Fruit fly (Drosophila melanogaster) whole organism, embryonic: ENCODE results near the gene trx.
A peak's percentile ranks its signal among the peaks of the same experiment; 100 is the strongest.

Experiments
- BtbVII ChIP-seq: fragments of 200-800 bp; sonication (Bioruptor generic); optimal IDR thresholded peaks from 3 replicates; lab custom pipeline; 2017; ENCODE audit warnings: missing biosample characterization, mild to moderate bottlenecking, missing genetic modification characterization
- CG10321 ChIP-seq: fragments of 200-800 bp; sonication (Bioruptor generic); IDR thresholded peaks from 2 replicates; pipeline ENCODE4 v1.3.6; 2022; ENCODE audit warnings: missing biosample characterization, missing genetic modification characterization
- CG10565 ChIP-seq: fragments of 200-800 bp; sonication (Bioruptor generic); optimal IDR thresholded peaks from 3 replicates; lab custom pipeline; 2016; ENCODE audit warnings: missing biosample characterization, mild to moderate bottlenecking, missing genetic modification characterization
- CG10654 ChIP-seq: fragments of 200-800 bp; sonication (Bioruptor generic); optimal IDR thresholded peaks from 2 replicates; lab custom pipeline; 2016; ENCODE audit warnings: missing biosample characterization, missing genetic modification characterization
- CG11247 ChIP-seq: fragments of 200-800 bp; sonication (Bioruptor generic); IDR thresholded peaks from 2 replicates; pipeline ENCODE4 v1.3.6; 2022; ENCODE audit warnings: missing biosample characterization, missing genetic modification characterization
- CG11695 ChIP-seq: fragments of 200-800 bp; sonication (Bioruptor generic); IDR thresholded peaks from 3 replicates; pipeline ENCODE4 v1.3.6; 2022; ENCODE audit warnings: missing biosample characterization, missing genetic modification characterization
- CG13624 ChIP-seq: fragments of 200-800 bp; sonication (Bioruptor generic); optimal IDR thresholded peaks from 2 replicates; lab custom pipeline; 2016; ENCODE audit warnings: missing biosample characterization, missing genetic modification characterization
- CG15011 ChIP-seq: fragments of 200-800 bp; sonication (Bioruptor generic); optimal IDR thresholded peaks from 3 replicates; lab custom pipeline; 2018; ENCODE audit warnings: missing biosample characterization, mild to moderate bottlenecking, missing genetic modification characterization
- CG17912 ChIP-seq: fragments of 200-800 bp; sonication (Bioruptor generic); optimal IDR thresholded peaks from 2 replicates; lab custom pipeline; 2018; ENCODE audit warnings: missing biosample characterization, mild to moderate bottlenecking, missing genetic modification characterization
- CG18764 ChIP-seq: fragments of 200-800 bp; sonication (Bioruptor generic); optimal IDR thresholded peaks from 3 replicates; lab custom pipeline; 2016; ENCODE audit warnings: missing biosample characterization, missing genetic modification characterization
- CG2116 ChIP-seq: fragments of 200-800 bp; sonication (Bioruptor generic); optimal IDR thresholded peaks from 3 replicates; lab custom pipeline; 2018; ENCODE audit warnings: missing biosample characterization, mild to moderate bottlenecking, missing genetic modification characterization
- CG30403 ChIP-seq: fragments of 200-800 bp; sonication (Bioruptor generic); optimal IDR thresholded peaks from 3 replicates; lab custom pipeline; 2016; ENCODE audit warnings: missing biosample characterization, missing genetic modification characterization
- CG3065 ChIP-seq: fragments of 200-800 bp; sonication (Bioruptor generic); optimal IDR thresholded peaks from 2 replicates; lab custom pipeline; 2016; ENCODE audit warnings: missing biosample characterization, missing genetic modification characterization
- CG32767 ChIP-seq: fragments of 200-800 bp; sonication (Bioruptor generic); IDR thresholded peaks from 2 replicates; pipeline ENCODE4 v1.3.6; 2022; ENCODE audit warnings: missing biosample characterization, missing genetic modification characterization
- CG34376 ChIP-seq: fragments of 200-800 bp; sonication (Bioruptor generic); optimal IDR thresholded peaks from 2 replicates; lab custom pipeline; 2018; ENCODE audit warnings: missing biosample characterization, mild to moderate bottlenecking, missing genetic modification characterization
- CG3838 ChIP-seq: fragments of 200-800 bp; sonication (Bioruptor generic); optimal IDR thresholded peaks from 3 replicates; lab custom pipeline; 2016; ENCODE audit warnings: missing biosample characterization, missing genetic modification characterization
- CG4820 ChIP-seq: fragments of 200-800 bp; sonication (Bioruptor generic); optimal IDR thresholded peaks from 3 replicates; lab custom pipeline; 2016; ENCODE audit warnings: missing biosample characterization, missing genetic modification characterization
- CG7786 ChIP-seq: fragments of 200-800 bp; sonication (Bioruptor generic); optimal IDR thresholded peaks from 2 replicates; lab custom pipeline; 2016; ENCODE audit warnings: missing biosample characterization, missing genetic modification characterization
- CG7928 ChIP-seq: fragments of 200-800 bp; sonication (Bioruptor generic); optimal IDR thresholded peaks from 2 replicates; lab custom pipeline; 2017; ENCODE audit warnings: missing biosample characterization, mild to moderate bottlenecking, missing genetic modification characterization
- CG7987 ChIP-seq: fragments of 200-800 bp; sonication (Bioruptor generic); optimal IDR thresholded peaks from 2 replicates; lab custom pipeline; 2018; ENCODE audit warnings: missing biosample characterization, mild to moderate bottlenecking, missing genetic modification characterization, moderate library complexity
- CoRest ChIP-seq: fragments of 200-800 bp; sonication (Bioruptor generic); optimal IDR thresholded peaks from 3 replicates; lab custom pipeline; 2018; ENCODE audit warnings: missing biosample characterization, mild to moderate bottlenecking, missing genetic modification characterization, moderate library complexity
- Dfd ChIP-seq, 2 experiments: fragments of >200 bp; optimal IDR thresholded peaks; 2 replicates each; lab custom pipeline; 2017; ENCODE audit warnings: missing biosample characterization in 2 of 2, missing genetic modification characterization in 2 of 2
- Doc3 ChIP-seq: fragments of 200-800 bp; sonication (Bioruptor generic); IDR thresholded peaks from 3 replicates; pipeline ENCODE4 v1.3.6; 2022; ENCODE audit warnings: missing biosample characterization, missing genetic modification characterization; ENCODE audit not compliant: partially characterized antibody
- E2f1 ChIP-seq: fragments of 200-800 bp; sonication (Bioruptor generic); IDR thresholded peaks from 2 replicates; pipeline ENCODE4 v1.3.6; 2022; ENCODE audit warnings: missing biosample characterization, missing genetic modification characterization
- Fer1 ChIP-seq: fragments of 200-800 bp; sonication (Bioruptor generic); optimal IDR thresholded peaks from 2 replicates; lab custom pipeline; 2017; ENCODE audit warnings: missing biosample characterization, mild to moderate bottlenecking, missing genetic modification characterization
- Nf-YA ChIP-seq: fragments of 200-800 bp; sonication (Bioruptor generic); IDR thresholded peaks from 2 replicates; pipeline ENCODE4 v1.3.6; 2022; ENCODE audit warnings: missing biosample characterization, missing genetic modification characterization
- Optix ChIP-seq: fragments of 200-800 bp; sonication (Bioruptor generic); IDR thresholded peaks from 3 replicates; pipeline ENCODE4 v1.3.6; 2022; ENCODE audit warnings: missing biosample characterization, missing genetic modification characterization
- Trl ChIP-seq, 3 experiments: fragments of >200 bp in 2 of 3; fragments of 200-800 bp in 1 of 3; sonication (Bioruptor generic) in 1 of 3; optimal IDR thresholded peaks; 2 replicates in 1 of 3; 3 replicates in 2 of 3; lab custom pipeline; 2016 to 2017; ENCODE audit warnings: missing biosample characterization in 1 of 3, missing genetic modification characterization in 1 of 3
- cas ChIP-seq: fragments of 200-800 bp; sonication (Bioruptor generic); IDR thresholded peaks from 2 replicates; pipeline ENCODE4 v1.3.6; 2022; ENCODE audit warnings: missing biosample characterization, missing genetic modification characterization
- cg ChIP-seq: fragments of 200-800 bp; sonication (Bioruptor generic); optimal IDR thresholded peaks from 3 replicates; lab custom pipeline; 2019; ENCODE audit warnings: missing biosample characterization, mild to moderate bottlenecking, missing genetic modification characterization, moderate library complexity
- chif ChIP-seq, 2 experiments: fragments of 200-800 bp; sonication (Bioruptor generic); optimal IDR thresholded peaks; 3 replicates each; lab custom pipeline; 2016; ENCODE audit warnings: missing biosample characterization in 2 of 2, missing genetic modification characterization in 2 of 2
- da ChIP-seq: fragments of 200-800 bp; sonication (Bioruptor generic); optimal IDR thresholded peaks from 2 replicates; lab custom pipeline; 2016; ENCODE audit warnings: missing biosample characterization, missing genetic modification characterization
- gsb ChIP-seq: fragments of 200-800 bp; sonication (Bioruptor generic); IDR thresholded peaks from 2 replicates; pipeline ENCODE4 v1.3.6; 2022; ENCODE audit warnings: missing biosample characterization, missing genetic modification characterization
- gsb-n ChIP-seq: fragments of 200-800 bp; sonication (Bioruptor generic); optimal IDR thresholded peaks from 3 replicates; lab custom pipeline; 2018; ENCODE audit warnings: missing biosample characterization, mild to moderate bottlenecking, missing genetic modification characterization
- hb ChIP-seq: fragments of 200-800 bp; sonication (Bioruptor generic); IDR thresholded peaks from 3 replicates; pipeline ENCODE4 v1.3.6; 2022; ENCODE audit warnings: missing biosample characterization, missing genetic modification characterization; ENCODE audit not compliant: partially characterized antibody
- ind ChIP-seq: fragments of 200-800 bp; sonication (Bioruptor generic); optimal IDR thresholded peaks from 3 replicates; lab custom pipeline; 2016; ENCODE audit warnings: missing biosample characterization, missing genetic modification characterization
- jigr1 ChIP-seq: fragments of 200-800 bp; sonication (Bioruptor generic); IDR thresholded peaks from 3 replicates; pipeline ENCODE4 v1.3.6; 2022; ENCODE audit warnings: missing biosample characterization, missing genetic modification characterization
- luna ChIP-seq: fragments of 200-800 bp; sonication (Bioruptor generic); optimal IDR thresholded peaks from 2 replicates; lab custom pipeline; 2016; ENCODE audit warnings: missing biosample characterization, missing genetic modification characterization
- nom ChIP-seq: fragments of 200-800 bp; sonication (Bioruptor generic); optimal IDR thresholded peaks from 2 replicates; lab custom pipeline; 2017; ENCODE audit warnings: missing biosample characterization, missing genetic modification characterization, mild to moderate bottlenecking, moderate library complexity, missing genetic modification reagents
- pho ChIP-seq: fragments of 200-800 bp; sonication (Bioruptor generic); optimal IDR thresholded peaks from 2 replicates; lab custom pipeline; 2016; ENCODE audit warnings: missing biosample characterization, missing genetic modification characterization
- pita ChIP-seq: fragments of 200-800 bp; sonication (Bioruptor generic); optimal IDR thresholded peaks from 2 replicates; lab custom pipeline; 2017; ENCODE audit warnings: missing biosample characterization, mild to moderate bottlenecking, missing genetic modification characterization
- pnt ChIP-seq: fragments of 200-800 bp; sonication (Bioruptor generic); optimal IDR thresholded peaks from 3 replicates; lab custom pipeline; 2016; ENCODE audit warnings: missing biosample characterization, missing genetic modification characterization
- pum ChIP-seq: fragments of 200-800 bp; sonication (Bioruptor generic); optimal IDR thresholded peaks from 2 replicates; lab custom pipeline; 2016; ENCODE audit warnings: missing biosample characterization, missing genetic modification characterization
- salm ChIP-seq: fragments of 200-800 bp; sonication (Bioruptor generic); optimal IDR thresholded peaks from 2 replicates; lab custom pipeline; 2018; ENCODE audit warnings: missing biosample characterization, mild to moderate bottlenecking, missing genetic modification characterization
- scrt ChIP-seq: fragments of 200-800 bp; sonication (Bioruptor generic); optimal IDR thresholded peaks from 2 replicates; lab custom pipeline; 2018; ENCODE audit warnings: missing biosample characterization, mild to moderate bottlenecking, missing genetic modification characterization, moderate library complexity
- stwl ChIP-seq: fragments of 200-800 bp; sonication (Bioruptor generic); optimal IDR thresholded peaks from 3 replicates; lab custom pipeline; 2018; ENCODE audit warnings: missing biosample characterization, mild to moderate bottlenecking, missing genetic modification characterization, moderate library complexity
- tll ChIP-seq, 2 experiments: fragments of 200-800 bp in 1 of 2; fragments of >200 bp in 1 of 2; sonication (Bioruptor generic) in 1 of 2; optimal IDR thresholded peaks; 2 replicates each; lab custom pipeline; 2017 to 2019; ENCODE audit warnings: missing biosample characterization in 2 of 2, missing genetic modification characterization in 2 of 2, mild to moderate bottlenecking in 1 of 2, moderate library complexity in 1 of 2
- unc-4 ChIP-seq: fragments of 200-800 bp; sonication (Bioruptor generic); IDR thresholded peaks from 2 replicates; pipeline ENCODE4 v1.3.6; 2022; ENCODE audit warnings: missing biosample characterization, missing genetic modification characterization; ENCODE audit not compliant: partially characterized antibody
- vvl ChIP-seq: fragments of 200-800 bp; sonication (Bioruptor generic); IDR thresholded peaks from 2 replicates; pipeline ENCODE4 v1.3.6; 2022; ENCODE audit warnings: missing biosample characterization, missing genetic modification characterization

trx gene

dm6 chr3R:14289958-14290835 is 3.5 kb upstream of the trx start (continued):
- TF ChIP-seq hb (GFP tag; lab: Robert Waterston, UW) (no peak), CG13624 (GFP tag; lab: Kevin White, UChicago) (no peak), tll (GFP tag; optimal IDR thresholded peaks at IDR 0.05; lab: Kevin White, UChicago) (no peak), CG18764 (GFP tag; lab: Kevin White, UChicago) (no peak), cas (GFP tag; lab: Robert Waterston, UW) (no peak), pho (no peak), ind (peak; percentile 9), CG30403 (peak; percentile 23), pum (GFP tag; lab: Kevin White, UChicago) (no peak), nom (no peak), CG17912 (GFP tag; lab: Kevin White, UChicago) (no peak), jigr1 (no peak), CG3065 (GFP tag; lab: Kevin White, UChicago) (no peak), CG7786 (GFP tag; lab: Kevin White, UChicago) (no peak), CG32767 (GFP tag; lab: Robert Waterston, UW) (no peak), BtbVII (GFP tag; lab: Kevin White, UChicago) (no peak), Optix (GFP tag; lab: Robert Waterston, UW) (no peak), Nf-YA (no peak), chif (GFP tag; optimal IDR thresholded peaks at IDR 0.05; lab: Kevin White, UChicago) (no peak), CG4820 (peak; percentile 18), CG10565 (GFP tag; lab: Kevin White, UChicago) (no peak), pnt (no peak), salm (tag; lab: Kevin White, UChicago) (no peak), CG10321 (no peak), CG3838 (GFP tag; lab: Kevin White, UChicago) (no peak), CG15011 (no peak), gsb-n (no peak), CG7987 (GFP tag; lab: Kevin White, UChicago) (no peak), Dfd (GFP tag; optimal IDR thresholded peaks at IDR 0.05; lab: Kevin White, UChicago) (no peak), luna (GFP tag; lab: Kevin White, UChicago) (no peak), CG11695 (no peak), CG7928 (GFP tag; lab: Kevin White, UChicago) (no peak), CG10654 (no peak), cg (peak; percentile 28), da (no peak), vvl (0 out of 2 replicates have a peak, but pooled peaks have one; percentile 23), pita (GFP tag; lab: Kevin White, UChicago) (no peak), Fer1 (GFP tag; lab: Kevin White, UChicago) (peak; percentile 61), CG34376 (no peak), CG11247 (GFP tag; lab: Robert Waterston, UW) (no peak), CoRest (tag; lab: Kevin White, UChicago) (peak; percentile 30), scrt (no peak), unc-4 (GFP tag; lab: Robert Waterston, UW) (no peak), Doc3 (no peak), stwl (tag; lab: Kevin White, UChicago) (no peak), Trl (optimal IDR thresholded peaks at IDR 0.05; lab: Kevin White, UChicago) (no peak), Trl (GFP tag; optimal IDR thresholded peaks at IDR 0.05; lab: Kevin White, UChicago) (no peak), E2f1 (GFP tag; lab: Robert Waterston, UW) (no peak), gsb (GFP tag; lab: Robert Waterston, UW) (0 out of 2 replicates have a peak, but pooled peaks have one; percentile 18), CG2116 (GFP tag; lab: Kevin White, UChicago) (no peak)
